Fruit fly (Drosophila melanogaster): Measurements from ENCODE around the gene CG7655.

dm6 chr3R:17656923-17657322 lies 25.5 kb upstream of the CG7655 start:
- TF ChIP-seq Lim3 (GFP tag; IDR thresholded peaks at IDR 0.05) (no peak), tgo (GFP tag; IDR thresholded peaks at IDR 0.05) (no peak), CG15479 (GFP tag; optimal IDR thresholded peaks at IDR 0.05) (no peak), tap (tag; optimal IDR thresholded peaks at IDR 0.05) (no peak), Optix (GFP tag; IDR thresholded peaks at IDR 0.05) (no peak), Six4 (GFP tag; optimal IDR thresholded peaks at IDR 0.05) (no peak), gt (GFP tag; IDR thresholded peaks at IDR 0.05) (no peak), lola (GFP tag; optimal IDR thresholded peaks at IDR 0.05) (no peak), ken (GFP tag; IDR thresholded peaks at IDR 0.05) (no peak), ranshi (GFP tag; IDR thresholded peaks at IDR 0.05) (no peak), Hand (GFP tag; optimal IDR thresholded peaks at IDR 0.05) (no peak), croc (GFP tag; conservative IDR thresholded peaks at IDR 0.05) (no peak)
